Fruit fly (Drosophila melanogaster) whole organism, adult: ENCODE measurements around the gene CG3430.

Experiments used
- CG11617 ChIP-seq: fragments of 200-800 bp; sonication (Bioruptor generic); optimal IDR thresholded peaks from 2 replicates; lab custom pipeline; 2017; ENCODE audit warnings: mild to moderate bottlenecking, missing biosample characterization, missing genetic modification reagents, missing genetic modification characterization
- CG12768 ChIP-seq: fragments of 200-800 bp; sonication (Bioruptor generic); optimal IDR thresholded peaks from 2 replicates; lab custom pipeline; 2017; ENCODE audit warnings: missing biosample characterization, missing genetic modification characterization, mild to moderate bottlenecking, moderate library complexity, missing genetic modification reagents
- CG14711 ChIP-seq: fragments of 200-800 bp; sonication (Bioruptor generic); optimal IDR thresholded peaks from 2 replicates; lab custom pipeline; 2018; ENCODE audit warnings: missing biosample characterization, mild to moderate bottlenecking, missing genetic modification characterization, moderate library complexity
- CG1620 ChIP-seq: fragments of 200-800 bp; sonication (Bioruptor generic); optimal IDR thresholded peaks from 2 replicates; lab custom pipeline; 2016; ENCODE audit warnings: missing biosample characterization, missing genetic modification characterization
- CG33017 ChIP-seq: fragments of 200-800 bp; sonication (Bioruptor generic); optimal IDR thresholded peaks from 2 replicates; lab custom pipeline; 2018; ENCODE audit warnings: missing biosample characterization, mild to moderate bottlenecking, missing genetic modification characterization, moderate library complexity
- CG5204 ChIP-seq: fragments of 200-800 bp; sonication (Bioruptor generic); optimal IDR thresholded peaks from 2 replicates; lab custom pipeline; 2016; ENCODE audit warnings: missing biosample characterization, missing genetic modification characterization
- CG7045 ChIP-seq: fragments of 200-800 bp; sonication (Bioruptor generic); optimal IDR thresholded peaks from 2 replicates; lab custom pipeline; 2017; ENCODE audit warnings: missing biosample characterization, mild to moderate bottlenecking, missing genetic modification characterization
- CG7101 ChIP-seq: fragments of 200-800 bp; sonication (Bioruptor generic); optimal IDR thresholded peaks from 2 replicates; lab custom pipeline; 2018; ENCODE audit warnings: missing biosample characterization, mild to moderate bottlenecking, missing genetic modification characterization, moderate library complexity
- Clk ChIP-seq: fragments of 200-800 bp; sonication (Bioruptor generic); optimal IDR thresholded peaks from 2 replicates; lab custom pipeline; 2017; ENCODE audit warnings: missing biosample characterization, missing genetic modification characterization
- Crg-1 ChIP-seq: fragments of 200-800 bp; sonication (Bioruptor generic); optimal IDR thresholded peaks from 2 replicates; lab custom pipeline; 2016; ENCODE audit warnings: missing biosample characterization, missing genetic modification characterization
- Hr96 ChIP-seq: fragments of 200-800 bp; sonication (Bioruptor generic); optimal IDR thresholded peaks from 2 replicates; lab custom pipeline; 2016; ENCODE audit warnings: missing biosample characterization, missing genetic modification characterization
- Mnt ChIP-seq: fragments of 200-800 bp; sonication (Bioruptor generic); optimal IDR thresholded peaks from 2 replicates; lab custom pipeline; 2016; ENCODE audit warnings: missing biosample characterization, mild to moderate bottlenecking, missing genetic modification characterization
- bab1 ChIP-seq: fragments of 200-800 bp; sonication (Bioruptor generic); optimal IDR thresholded peaks from 3 replicates; lab custom pipeline; 2019; ENCODE audit warnings: missing biosample characterization, mild to moderate bottlenecking, missing genetic modification characterization, moderate library complexity
- cic ChIP-seq: fragments of 200-800 bp; sonication (Bioruptor generic); optimal IDR thresholded peaks from 2 replicates; lab custom pipeline; 2017; ENCODE audit warnings: missing biosample characterization, mild to moderate bottlenecking, missing genetic modification characterization, moderate library complexity
- cnc ChIP-seq, 2 experiments: fragments of >200 bp; optimal IDR thresholded peaks; 2 replicates each; lab custom pipeline; 2017
- kay ChIP-seq: fragments of 200-800 bp; sonication (Bioruptor generic); peaks from one replicate; lab custom pipeline; 2016; ENCODE audit warnings: missing biosample characterization, missing genetic modification characterization, borderline replicate concordance
- ovo ChIP-seq: fragments of 200-800 bp; sonication (Bioruptor generic); optimal IDR thresholded peaks from 2 replicates; lab custom pipeline; 2016; ENCODE audit warnings: missing biosample characterization, missing genetic modification characterization
- pad ChIP-seq: fragments of 200-800 bp; sonication (Bioruptor generic); optimal IDR thresholded peaks from 3 replicates; lab custom pipeline; 2017; ENCODE audit warnings: missing biosample characterization, missing genetic modification characterization, mild to moderate bottlenecking, moderate library complexity, missing genetic modification reagents
- tj ChIP-seq: fragments of 200-800 bp; sonication (Bioruptor generic); optimal IDR thresholded peaks from 3 replicates; lab custom pipeline; 2017; ENCODE audit warnings: missing biosample characterization, mild to moderate bottlenecking, missing genetic modification characterization, moderate library complexity
- toe ChIP-seq: fragments of 200-800 bp; sonication (Bioruptor generic); optimal IDR thresholded peaks from 2 replicates; lab custom pipeline; 2016; ENCODE audit warnings: missing biosample characterization, missing genetic modification characterization

The CG3430 gene

dm6 chr2L:6960165-6960564, 3.4 kb downstream of the CG3430 start, which contains the start of the genes Atac1 and Hmgcl:
Atac1 (minus strand) TSS chr2L:6960328.
Hmgcl (plus strand) TSS chr2L:6960377.
- TF ChIP-seq bab1 (GFP tag; lab: Kevin White, UChicago) (peak; percentile 0), CG5204 (GFP tag; lab: Kevin White, UChicago) (no peak)

dm6 chr2L:6964022-6964434, 7.2 kb downstream of the CG3430 start, which contains the start of the genes sip2 and Coprox:
sip2 (minus strand) TSS chr2L:6964074.
Coprox (plus strand) TSS chr2L:6964421.
- peak; percentile 52 for TF ChIP-seq tj (GFP tag; lab: Kevin White, UChicago)
- TF ChIP-seq CG7101: peak; percentile 85
- no peak for TF ChIP-seq cic (GFP tag; lab: Kevin White, UChicago)
- TF ChIP-seq toe (GFP tag; lab: Kevin White, UChicago): no peak
- TF ChIP-seq Hr96 (GFP tag; lab: Kevin White, UChicago): no peak
- TF ChIP-seq CG14711 (tag; lab: Kevin White, UChicago): peak; percentile 75
- TF ChIP-seq ovo (GFP tag; lab: Kevin White, UChicago): peak; percentile 5
- no peak for TF ChIP-seq kay (GFP tag; lab: Kevin White, UChicago)
- no peak for TF ChIP-seq CG5204 (GFP tag; lab: Kevin White, UChicago)
- peak; percentile 58 for TF ChIP-seq bab1 (GFP tag; lab: Kevin White, UChicago)
- TF ChIP-seq CG12768 (GFP tag; lab: Kevin White, UChicago): peak; percentile 26
- peak; percentile 58 for TF ChIP-seq CG7045 (GFP tag; lab: Kevin White, UChicago)
- no peak for TF ChIP-seq Clk
- TF ChIP-seq CG11617: peak; percentile 67
- TF ChIP-seq CG33017 (tag; lab: Kevin White, UChicago): peak; percentile 79
- TF ChIP-seq CG1620 (GFP tag; lab: Kevin White, UChicago): no peak
- TF ChIP-seq Crg-1 (GFP tag; lab: Kevin White, UChicago): no peak
- peak; percentile 49 for TF ChIP-seq pad
- peak; percentile 7 for TF ChIP-seq Mnt (GFP tag; lab: Kevin White, UChicago)
- no peak for TF ChIP-seq cnc (optimal IDR thresholded peaks at IDR 0.05; lab: Kevin White, UChicago)

DNA sequence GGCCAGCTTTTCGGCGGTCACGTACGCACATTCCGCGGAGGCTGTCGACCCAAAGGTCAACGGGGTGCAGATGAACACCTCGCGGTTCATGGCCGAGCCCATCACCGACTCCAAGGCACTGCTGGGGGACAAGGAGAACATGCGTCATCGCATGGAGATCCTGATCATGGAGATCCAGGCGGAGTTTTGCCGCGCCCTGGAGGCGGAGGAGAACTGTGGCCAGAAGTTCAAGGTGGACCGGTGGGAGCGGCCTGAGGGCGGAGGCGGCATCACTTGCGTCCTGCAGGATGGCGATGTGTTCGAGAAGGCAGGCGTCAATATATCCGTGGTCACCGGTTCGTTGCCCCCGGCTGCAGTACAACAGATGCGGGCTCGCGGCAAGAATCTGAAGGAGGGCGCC, 7.8 kb downstream of the CG3430 start:
- TF ChIP-seq kay (GFP tag; lab: Kevin White, UChicago) (no peak), CG14711 (tag; lab: Kevin White, UChicago) (no peak), Mnt (GFP tag; lab: Kevin White, UChicago) (no peak), Crg-1 (GFP tag; lab: Kevin White, UChicago) (no peak), cnc (optimal IDR thresholded peaks at IDR 0.05; lab: Kevin White, UChicago) (no peak), pad (no peak), CG7045 (GFP tag; lab: Kevin White, UChicago) (no peak), CG12768 (GFP tag; lab: Kevin White, UChicago) (no peak), Clk (no peak), Hr96 (GFP tag; lab: Kevin White, UChicago) (no peak), CG11617 (no peak), CG1620 (GFP tag; lab: Kevin White, UChicago) (no peak), toe (GFP tag; lab: Kevin White, UChicago) (no peak), CG7101 (no peak), CG33017 (tag; lab: Kevin White, UChicago) (no peak), cic (GFP tag; lab: Kevin White, UChicago) (no peak), ovo (GFP tag; lab: Kevin White, UChicago) (no peak), CG5204 (GFP tag; lab: Kevin White, UChicago) (no peak), tj (GFP tag; lab: Kevin White, UChicago) (no peak), bab1 (GFP tag; lab: Kevin White, UChicago) (no peak)

DNA sequence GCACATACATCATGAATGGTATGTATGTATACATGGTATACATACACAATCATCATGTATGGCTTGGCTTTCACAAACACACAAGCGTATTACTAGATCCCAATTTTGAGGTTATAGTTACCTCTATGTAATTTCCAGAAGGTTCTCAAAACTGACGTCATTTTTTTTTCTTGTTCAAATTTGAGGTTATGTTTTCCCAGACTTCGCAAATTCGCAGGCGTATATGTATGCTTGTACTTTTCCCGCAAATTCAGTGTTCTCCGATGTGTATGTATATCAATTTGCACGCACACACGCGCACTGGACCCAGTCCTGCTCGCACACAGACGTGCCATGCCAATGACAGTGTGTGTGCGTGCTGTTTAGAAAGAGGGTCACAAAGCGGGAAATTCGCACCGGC, 9.5 kb downstream of the CG3430 start:
- TF ChIP-seq tj (GFP tag; lab: Kevin White, UChicago): peak; percentile 4
- no peak for TF ChIP-seq CG14711 (tag; lab: Kevin White, UChicago)

dm6 chr2L:6967422-6968012, 10.7 kb downstream of the CG3430 start, which contains the start of gene Sumo:
Sumo (minus strand) TSS chr2L:6967644.
- TF ChIP-seq Crg-1 (GFP tag; lab: Kevin White, UChicago) (no peak), CG5204 (GFP tag; lab: Kevin White, UChicago) (no peak), CG7045 (GFP tag; lab: Kevin White, UChicago) (no peak), bab1 (GFP tag; lab: Kevin White, UChicago) (peak; percentile 11), pad (peak; percentile 22), CG33017 (tag; lab: Kevin White, UChicago) (no peak), Mnt (GFP tag; lab: Kevin White, UChicago) (peak; percentile 37), CG12768 (GFP tag; lab: Kevin White, UChicago) (no peak), CG14711 (tag; lab: Kevin White, UChicago) (no peak), cic (GFP tag; lab: Kevin White, UChicago) (no peak), CG11617 (no peak), CG1620 (GFP tag; lab: Kevin White, UChicago) (no peak), Hr96 (GFP tag; lab: Kevin White, UChicago) (peak; percentile 72), Clk (peak; percentile 14)

DNA sequence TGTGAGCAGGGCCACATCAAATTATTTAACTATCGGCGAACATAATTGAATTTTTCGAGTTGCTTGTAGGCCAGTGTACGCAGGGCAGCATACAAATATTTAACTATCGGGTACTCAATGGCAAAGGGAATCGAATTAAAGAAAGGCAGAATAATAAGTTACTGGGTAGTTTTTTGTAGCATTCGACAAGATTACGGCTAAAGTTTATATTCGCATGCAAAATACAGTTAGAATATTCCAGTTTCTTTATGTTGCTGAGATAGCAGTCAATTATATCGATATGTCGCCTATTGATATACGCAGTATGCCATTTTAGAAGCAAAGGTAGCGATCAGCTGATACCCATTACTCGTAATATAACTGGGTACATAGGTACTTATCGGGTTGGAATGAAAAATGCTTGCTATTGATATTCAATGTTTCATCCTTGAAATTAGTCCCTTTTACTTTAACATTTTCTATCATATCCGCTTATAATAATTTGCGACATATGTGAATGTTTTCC, 11.3 kb downstream of the CG3430 start:
- TF ChIP-seq Crg-1 (GFP tag; lab: Kevin White, UChicago): no peak
- TF ChIP-seq cic (GFP tag; lab: Kevin White, UChicago): no peak
- peak; percentile 24 for TF ChIP-seq CG33017 (tag; lab: Kevin White, UChicago)
- peak; percentile 2 for TF ChIP-seq CG14711 (tag; lab: Kevin White, UChicago)
- TF ChIP-seq Clk: no peak
- no peak for TF ChIP-seq CG1620 (GFP tag; lab: Kevin White, UChicago)
- no peak for TF ChIP-seq cnc (optimal IDR thresholded peaks at IDR 0.05; lab: Kevin White, UChicago)
- peak; percentile 28 for TF ChIP-seq CG7101
- TF ChIP-seq Mnt (GFP tag; lab: Kevin White, UChicago): no peak
- peak; percentile 40 for TF ChIP-seq pad
- peak; percentile 36 for TF ChIP-seq tj (GFP tag; lab: Kevin White, UChicago)
- TF ChIP-seq kay (GFP tag; lab: Kevin White, UChicago): no peak
- TF ChIP-seq bab1 (GFP tag; lab: Kevin White, UChicago): peak; percentile 29
- TF ChIP-seq toe (GFP tag; lab: Kevin White, UChicago): no peak
- no peak for TF ChIP-seq CG7045 (GFP tag; lab: Kevin White, UChicago)
- TF ChIP-seq CG5204 (GFP tag; lab: Kevin White, UChicago): no peak
- TF ChIP-seq ovo (GFP tag; lab: Kevin White, UChicago): no peak
- no peak for TF ChIP-seq Hr96 (GFP tag; lab: Kevin White, UChicago)
- peak; percentile 51 for TF ChIP-seq CG11617
- no peak for TF ChIP-seq CG12768 (GFP tag; lab: Kevin White, UChicago)
